Fruit fly (Drosophila melanogaster) whole organism, wandering third instar larva: ENCODE measurements around the gene Argl.

Experiments
- Abd-B ChIP-seq: fragments of >200 bp; optimal IDR thresholded peaks from 2 replicates; lab custom pipeline; 2017; ENCODE audit warnings: missing biosample characterization, missing genetic modification characterization
- CG32264 ChIP-seq: fragments of 200-800 bp; sonication (Bioruptor generic); optimal IDR thresholded peaks from 2 replicates; lab custom pipeline; 2016; ENCODE audit warnings: missing biosample characterization, missing genetic modification characterization
- CG9705 ChIP-seq: fragments of 200-800 bp; sonication (Bioruptor generic); optimal IDR thresholded peaks from 2 replicates; lab custom pipeline; 2018; ENCODE audit warnings: missing biosample characterization, mild to moderate bottlenecking, missing genetic modification characterization
- CrebA ChIP-seq: fragments of 200-800 bp; sonication (Bioruptor generic); optimal IDR thresholded peaks from 2 replicates; lab custom pipeline; 2016; ENCODE audit warnings: missing biosample characterization, mild to moderate bottlenecking, missing genetic modification characterization, borderline replicate concordance
- Dfd ChIP-seq: fragments of >200 bp; optimal IDR thresholded peaks from 2 replicates; lab custom pipeline; 2017; ENCODE audit warnings: missing biosample characterization, missing genetic modification characterization
- Dif ChIP-seq: fragments of 200-275, 200-300 bp; sonication (Bioruptor generic); optimal IDR thresholded peaks from 2 replicates; lab custom pipeline; 2018; ENCODE audit warnings: missing biosample characterization, missing genetic modification characterization; ENCODE audit not compliant: partially characterized antibody
- GATAd ChIP-seq: sonication (Bioruptor generic); optimal IDR thresholded peaks from 2 replicates; lab custom pipeline; 2016; ENCODE audit warnings: missing biosample characterization, missing genetic modification characterization
- HLH106 ChIP-seq: fragments of 200-800 bp; optimal IDR thresholded peaks from 3 replicates; lab custom pipeline; 2019; ENCODE audit warnings: missing biosample characterization, mild to moderate bottlenecking, missing genetic modification characterization, moderate library complexity
- Hnf4 ChIP-seq: fragments of 200-800 bp; sonication (Bioruptor generic); optimal IDR thresholded peaks from 2 replicates; lab custom pipeline; 2016; ENCODE audit warnings: missing biosample characterization, mild to moderate bottlenecking, missing genetic modification characterization
- Hr78 ChIP-seq: fragments of >200 bp; optimal IDR thresholded peaks from 2 replicates; lab custom pipeline; 2017; ENCODE audit warnings: missing biosample characterization, missing genetic modification characterization
- Hr83 ChIP-seq: fragments of 200-300 bp; sonication (Bioruptor generic); optimal IDR thresholded peaks from 2 replicates; lab custom pipeline; 2016; ENCODE audit warnings: missing biosample characterization, mild to moderate bottlenecking, missing genetic modification characterization, moderate library complexity; ENCODE audit not compliant: poor library complexity, severe bottlenecking
- Jra ChIP-seq: sonication (Bioruptor generic); optimal IDR thresholded peaks from 2 replicates; lab custom pipeline; 2016; ENCODE audit warnings: missing biosample characterization, missing genetic modification characterization
- Mio ChIP-seq: sonication (Bioruptor generic); optimal IDR thresholded peaks from 2 replicates; lab custom pipeline; 2016; ENCODE audit warnings: missing biosample characterization, missing genetic modification characterization
- Myc ChIP-seq: fragments of >200 bp; optimal IDR thresholded peaks from 2 replicates; lab custom pipeline; 2017
- N ChIP-seq: fragments of >200 bp; optimal IDR thresholded peaks from 2 replicates; lab custom pipeline; 2018; ENCODE audit warnings: missing biosample characterization, missing external identifiers, missing genetic modification characterization
- OdsH ChIP-seq: fragments of 200-800 bp; sonication (Bioruptor generic); optimal IDR thresholded peaks from 2 replicates; lab custom pipeline; 2016; ENCODE audit warnings: missing biosample characterization, mild to moderate bottlenecking, missing genetic modification characterization
- Rel ChIP-seq, 2 experiments: fragments of 200-800 bp; sonication (Bioruptor generic) in 1 of 2; optimal IDR thresholded peaks; 2 replicates in 1 of 2; 3 replicates in 1 of 2; lab custom pipeline; 2016 to 2019; ENCODE audit warnings: mild to moderate bottlenecking in 2 of 2, missing biosample characterization in 2 of 2, missing genetic modification characterization in 2 of 2, moderate library complexity in 1 of 2
- Sp1 ChIP-seq: fragments of 200-800 bp; sonication (Bioruptor generic); optimal IDR thresholded peaks from 3 replicates; lab custom pipeline; 2019; ENCODE audit warnings: missing biosample characterization, mild to moderate bottlenecking, missing genetic modification characterization, moderate library complexity
- Vsx2 ChIP-seq: fragments of 200-300, 225-300 bp; sonication (Bioruptor generic); optimal IDR thresholded peaks from 2 replicates; lab custom pipeline; 2018; ENCODE audit warnings: missing biosample characterization, missing genetic modification characterization; ENCODE audit not compliant: partially characterized antibody
- br ChIP-seq: fragments of 200-800 bp; sonication (Bioruptor generic); optimal IDR thresholded peaks from 2 replicates; lab custom pipeline; 2016; ENCODE audit warnings: missing biosample characterization, missing genetic modification characterization
- brk ChIP-seq: fragments of 200-800 bp; sonication (Bioruptor generic); optimal IDR thresholded peaks from 2 replicates; lab custom pipeline; 2016; ENCODE audit warnings: missing biosample characterization, mild to moderate bottlenecking, missing genetic modification characterization
- dl ChIP-seq, 2 experiments: fragments of 175-275, 200-275 bp in 1 of 2; fragments of 200-275 bp in 1 of 2; sonication (Bioruptor generic); optimal IDR thresholded peaks; lab custom pipeline; 2018; ENCODE audit warnings: mild to moderate bottlenecking in 2 of 2, missing biosample characterization in 2 of 2, missing genetic modification characterization in 2 of 2, moderate library complexity in 2 of 2; ENCODE audit not compliant: partially characterized antibody in 2 of 2, insufficient read depth in 1 of 2
- dmrt93B ChIP-seq: fragments of 200-800 bp; sonication (Bioruptor generic); optimal IDR thresholded peaks from 2 replicates; lab custom pipeline; 2018; ENCODE audit warnings: missing biosample characterization, mild to moderate bottlenecking, missing genetic modification characterization
- dsf ChIP-seq: sonication (Bioruptor generic); optimal IDR thresholded peaks from 2 replicates; lab custom pipeline; 2016; ENCODE audit warnings: missing biosample characterization, missing genetic modification characterization, borderline replicate concordance
- ey ChIP-seq: fragments of 200-800 bp; sonication (Bioruptor generic); optimal IDR thresholded peaks from 2 replicates; lab custom pipeline; 2016; ENCODE audit warnings: missing biosample characterization, missing genetic modification characterization
- foxo ChIP-seq, 2 experiments: fragments of 200-800 bp; sonication (Bioruptor generic); optimal IDR thresholded peaks; 2 replicates in 1 of 2; 3 replicates in 1 of 2; lab custom pipeline; 2016 to 2017; ENCODE audit warnings: missing biosample characterization in 2 of 2, missing genetic modification characterization in 2 of 2
- fru ChIP-seq: fragments of 200-800 bp; sonication (Bioruptor generic); optimal IDR thresholded peaks from 3 replicates; lab custom pipeline; 2016; ENCODE audit warnings: missing biosample characterization, mild to moderate bottlenecking, missing genetic modification characterization
- h ChIP-seq: fragments of 200-800 bp; sonication (Bioruptor generic); optimal IDR thresholded peaks from 3 replicates; lab custom pipeline; 2016; ENCODE audit warnings: missing biosample characterization, mild to moderate bottlenecking, missing genetic modification characterization
- jim ChIP-seq: fragments of 175-275, 200-325 bp; sonication (Bioruptor generic); optimal IDR thresholded peaks from 2 replicates; lab custom pipeline; 2016; ENCODE audit warnings: missing biosample characterization, mild to moderate bottlenecking, missing genetic modification characterization
- lola ChIP-seq: fragments of >200 bp; optimal IDR thresholded peaks from 2 replicates; lab custom pipeline; 2017; ENCODE audit warnings: missing biosample characterization, missing genetic modification characterization
- pan ChIP-seq: fragments of >200 bp; optimal IDR thresholded peaks from 2 replicates; lab custom pipeline; 2017
- psq ChIP-seq: fragments of 200-800 bp; sonication (Bioruptor generic); optimal IDR thresholded peaks from 3 replicates; lab custom pipeline; 2017; ENCODE audit warnings: missing biosample characterization, mild to moderate bottlenecking, missing genetic modification characterization, moderate library complexity
- rgr ChIP-seq: fragments of 200-800 bp; sonication (Bioruptor generic); optimal IDR thresholded peaks from 3 replicates; lab custom pipeline; 2016; ENCODE audit warnings: missing biosample characterization, mild to moderate bottlenecking, missing genetic modification characterization
- sage ChIP-seq: fragments of 200-800 bp; sonication (Bioruptor generic); optimal IDR thresholded peaks from 2 replicates; lab custom pipeline; 2016; ENCODE audit warnings: missing biosample characterization, mild to moderate bottlenecking, missing genetic modification characterization
- sv ChIP-seq: fragments of 200-800 bp; sonication (Bioruptor generic); optimal IDR thresholded peaks from 3 replicates; lab custom pipeline; 2016; ENCODE audit warnings: missing biosample characterization, missing genetic modification characterization
- tai ChIP-seq: sonication (Bioruptor generic); optimal IDR thresholded peaks from 2 replicates; lab custom pipeline; 2016; ENCODE audit warnings: missing biosample characterization, missing genetic modification characterization
- usp ChIP-seq: fragments of >200 bp; optimal IDR thresholded peaks from 2 replicates; lab custom pipeline; 2017; ENCODE audit warnings: missing biosample characterization, missing genetic modification characterization
- woc ChIP-seq: sonication (Bioruptor generic); optimal IDR thresholded peaks from 2 replicates; lab custom pipeline; 2016; ENCODE audit warnings: missing biosample characterization, mild to moderate bottlenecking, missing genetic modification characterization

The Argl gene

DNA sequence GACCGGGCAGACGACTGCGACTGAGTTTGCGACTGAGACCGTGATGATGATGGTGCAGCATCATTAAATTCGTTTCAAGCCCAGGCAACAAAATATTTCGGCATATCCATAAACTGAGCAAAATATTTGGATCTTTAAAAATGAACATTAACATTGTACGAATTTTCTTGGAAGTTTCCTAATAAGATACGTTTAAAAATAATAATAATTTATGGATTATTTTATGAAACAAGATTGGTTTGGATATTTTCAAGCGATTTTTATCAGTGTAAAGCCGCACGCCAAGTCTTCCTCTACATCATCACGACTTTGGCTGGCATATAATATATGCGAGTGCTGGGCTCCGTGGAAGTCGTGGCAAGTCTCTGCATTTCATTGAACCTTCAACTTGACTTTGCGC is 21.6 kb downstream of the Argl start:
- TF ChIP-seq N (GFP tag; lab: Kevin White, UChicago), result no peak
- no peak for TF ChIP-seq lola
- TF ChIP-seq ey (GFP tag; lab: Kevin White, UChicago), result peak; percentile 82
- peak; percentile 76 for TF ChIP-seq sage (GFP tag; lab: Kevin White, UChicago)
- peak; percentile 91 for TF ChIP-seq h (GFP tag; lab: Kevin White, UChicago)
- no peak for TF ChIP-seq dl (GFP tag; optimal IDR thresholded peaks at IDR 0.05; lab: Kevin White, UChicago; ENCODE audit: insufficient read depth in 1 of 2, partially characterized antibody in 2 of 2)
- TF ChIP-seq CrebA (GFP tag; lab: Kevin White, UChicago), result no peak
- peak; percentile 78 for TF ChIP-seq br (GFP tag; lab: Kevin White, UChicago)
- peak; percentile 88 for TF ChIP-seq brk (GFP tag; lab: Kevin White, UChicago)
- TF ChIP-seq HLH106, result peak; percentile 81
- TF ChIP-seq Mio, result no peak
- no peak for TF ChIP-seq tai
- no peak for TF ChIP-seq jim (GFP tag; lab: Kevin White, UChicago)
- TF ChIP-seq dsf, result no peak
- TF ChIP-seq foxo (GFP tag; optimal IDR thresholded peaks at IDR 0.05; lab: Kevin White, UChicago), result peak in 1 of 2 experiments; percentile 89
- TF ChIP-seq sv (GFP tag; lab: Kevin White, UChicago), result no peak
- no peak for TF ChIP-seq usp (GFP tag; lab: Kevin White, UChicago)
- no peak for TF ChIP-seq Myc (lab: Kevin White, UChicago)
- no peak for TF ChIP-seq Dif
- TF ChIP-seq Abd-B (GFP tag; lab: Kevin White, UChicago), result no peak
- peak; percentile 75 for TF ChIP-seq Sp1 (GFP tag; lab: Kevin White, UChicago)
- peak; percentile 87 for TF ChIP-seq OdsH (GFP tag; lab: Kevin White, UChicago)
- TF ChIP-seq GATAd (GFP tag; lab: Kevin White, UChicago), result no peak
- peak; percentile 81 for TF ChIP-seq Hnf4 (GFP tag; lab: Kevin White, UChicago)
- no peak for TF ChIP-seq Dfd (GFP tag; lab: Kevin White, UChicago)
- no peak for TF ChIP-seq CG9705 (GFP tag; lab: Kevin White, UChicago)
- peak; percentile 79 for TF ChIP-seq psq (GFP tag; lab: Kevin White, UChicago)
- TF ChIP-seq Rel (GFP tag; optimal IDR thresholded peaks at IDR 0.05; lab: Kevin White, UChicago), result peak; percentile 69
- TF ChIP-seq Rel (tag; optimal IDR thresholded peaks at IDR 0.05; lab: Kevin White, UChicago), result no peak
- no peak for TF ChIP-seq Hr83 (GFP tag; lab: Kevin White, UChicago)
- peak; percentile 88 for TF ChIP-seq fru (GFP tag; lab: Kevin White, UChicago)
- peak; percentile 82 for TF ChIP-seq woc (GFP tag; lab: Kevin White, UChicago)
- no peak for TF ChIP-seq pan (lab: Kevin White, UChicago)
- TF ChIP-seq dmrt93B (GFP tag; lab: Kevin White, UChicago), result peak; percentile 49
- peak; percentile 46 for TF ChIP-seq Jra (GFP tag; lab: Kevin White, UChicago)
- no peak for TF ChIP-seq Hr78 (GFP tag; lab: Kevin White, UChicago)
- TF ChIP-seq CG32264, result peak; percentile 55
- no peak for TF ChIP-seq Vsx2 (GFP tag; lab: Kevin White, UChicago)
- peak; percentile 89 for TF ChIP-seq rgr (GFP tag; lab: Kevin White, UChicago)

- TF ChIP-seq Abd-B (GFP tag; lab: Kevin White, UChicago) (no peak), ey (GFP tag; lab: Kevin White, UChicago) (no peak), jim (GFP tag; lab: Kevin White, UChicago) (no peak), tai (no peak), woc (GFP tag; lab: Kevin White, UChicago) (no peak), GATAd (GFP tag; lab: Kevin White, UChicago) (no peak), brk (GFP tag; lab: Kevin White, UChicago) (no peak), pan (lab: Kevin White, UChicago) (no peak), Mio (no peak), Vsx2 (GFP tag; lab: Kevin White, UChicago) (no peak), psq (GFP tag; lab: Kevin White, UChicago) (no peak), br (GFP tag; lab: Kevin White, UChicago) (no peak), Rel (GFP tag; optimal IDR thresholded peaks at IDR 0.05; lab: Kevin White, UChicago) (no peak), Rel (tag; optimal IDR thresholded peaks at IDR 0.05; lab: Kevin White, UChicago) (no peak), HLH106 (no peak), N (GFP tag; lab: Kevin White, UChicago) (no peak), foxo (GFP tag; optimal IDR thresholded peaks at IDR 0.05; lab: Kevin White, UChicago) (no peak), sage (GFP tag; lab: Kevin White, UChicago) (no peak), lola (no peak), h (GFP tag; lab: Kevin White, UChicago) (no peak)
Observed at dm6 chr2L:8919638-8920037, 22.3 kb downstream of the Argl start.
